Fruit fly (Drosophila melanogaster): ENCODE measurements around the gene Syx17.

Gene Syx17

dm6 chr3L:4363887-4364794, 39.1 kb upstream of the Syx17 start, which contains the start of the genes Cip4 and mRpS6 (continued):
- peak in 1 of 2 experiments; percentile 85 for TF ChIP-seq bsh (GFP tag; optimal IDR thresholded peaks at IDR 0.05)
- TF ChIP-seq CG8924 (tag; optimal IDR thresholded peaks at IDR 0.05): peak; percentile 90
- peak; percentile 47 for TF ChIP-seq CG3065 (GFP tag; optimal IDR thresholded peaks at IDR 0.05)
- peak; percentile 61 for TF ChIP-seq YL-1 (GFP tag; optimal IDR thresholded peaks at IDR 0.05)
- TF ChIP-seq CG8388 (GFP tag; optimal IDR thresholded peaks at IDR 0.05): peak; percentile 78
- TF ChIP-seq chm (GFP tag; IDR thresholded peaks at IDR 0.05): peak; percentile 86
- peak; percentile 52 for TF ChIP-seq CG8281 (tag; optimal IDR thresholded peaks at IDR 0.05)
- peak; percentile 69 for TF ChIP-seq cg (GFP tag; optimal IDR thresholded peaks at IDR 0.05)
- TF ChIP-seq yki (optimal IDR thresholded peaks at IDR 0.05): no peak
- peak; percentile 40; the same call in 2 of the 4 replicates for TF ChIP-seq Gug (GFP tag; IDR thresholded peaks at IDR 0.05)
- TF ChIP-seq tup (GFP tag; optimal IDR thresholded peaks at IDR 0.05): peak; percentile 70
- peak; percentile 53 for TF ChIP-seq CG7987 (GFP tag; optimal IDR thresholded peaks at IDR 0.05)
- peak; percentile 84 for TF ChIP-seq E2f1 (GFP tag; IDR thresholded peaks at IDR 0.05)
- TF ChIP-seq CG5180 (GFP tag; optimal IDR thresholded peaks at IDR 0.05): no peak
- peak; percentile 86 for TF ChIP-seq CG14050 (GFP tag; IDR thresholded peaks at IDR 0.05)
- TF ChIP-seq tll (GFP tag; optimal IDR thresholded peaks at IDR 0.05): no peak
- TF ChIP-seq scrt (GFP tag; optimal IDR thresholded peaks at IDR 0.05): no peak
- TF ChIP-seq CoRest (tag; optimal IDR thresholded peaks at IDR 0.05): peak; percentile 91
- TF ChIP-seq HLH3B (GFP tag; IDR thresholded peaks at IDR 0.05): peak; percentile 70; the same call in 1 of the 2 replicates
- TF ChIP-seq CG12155 (GFP tag; optimal IDR thresholded peaks at IDR 0.05): peak; percentile 72
- TF ChIP-seq CG11093 (GFP tag; IDR thresholded peaks at IDR 0.05): no peak
- no peak for TF ChIP-seq CG8478 (optimal IDR thresholded peaks at IDR 0.05)
- no peak for TF ChIP-seq ERR (GFP tag; optimal IDR thresholded peaks at IDR 0.05)
- no peak for TF ChIP-seq Atf-2 (GFP tag; optimal IDR thresholded peaks at IDR 0.05)
- TF ChIP-seq CG16813 (GFP tag; IDR thresholded peaks at IDR 0.05; ENCODE audit: partially characterized antibody): no peak
- TF ChIP-seq run (tag; optimal IDR thresholded peaks at IDR 0.05): peak; percentile 41
- no peak for TF ChIP-seq repo (GFP tag; optimal IDR thresholded peaks at IDR 0.05)
- TF ChIP-seq tap (tag; optimal IDR thresholded peaks at IDR 0.05): peak; percentile 71
- TF ChIP-seq CG11247 (GFP tag; IDR thresholded peaks at IDR 0.05): peak; percentile 83
- TF ChIP-seq disco-r (GFP tag; optimal IDR thresholded peaks at IDR 0.05): no peak
- TF ChIP-seq CG10431 (GFP tag; optimal IDR thresholded peaks at IDR 0.05): peak; percentile 53
- peak; percentile 86 for TF ChIP-seq unpg (GFP tag; optimal IDR thresholded peaks at IDR 0.05)
- peak; percentile 85 for TF ChIP-seq CG10543 (GFP tag; optimal IDR thresholded peaks at IDR 0.05)
- TF ChIP-seq tna (GFP tag; IDR thresholded peaks at IDR 0.05; ENCODE audit: partially characterized antibody): peak; percentile 48; the same call in 1 of the 2 replicates
- peak; percentile 38 for TF ChIP-seq Bdp1 (GFP tag; optimal IDR thresholded peaks at IDR 0.05)
- peak; percentile 25 for TF ChIP-seq CG3838 (GFP tag; optimal IDR thresholded peaks at IDR 0.05)
- peak; percentile 91 for TF ChIP-seq Ets65A (GFP tag)
- TF ChIP-seq CG2202 (tag; optimal IDR thresholded peaks at IDR 0.05): peak; percentile 18
- TF ChIP-seq Nf-YB (GFP tag; optimal IDR thresholded peaks at IDR 0.05): peak; percentile 51
- no peak for TF ChIP-seq hth (optimal IDR thresholded peaks at IDR 0.05)
- TF ChIP-seq Rx (GFP tag; IDR thresholded peaks at IDR 0.05): peak; percentile 64
- TF ChIP-seq cato (GFP tag; optimal IDR thresholded peaks at IDR 0.05; ENCODE audit: borderline replicate concordance): peak; percentile 35
- TF ChIP-seq CG17359 (tag; optimal IDR thresholded peaks at IDR 0.05): peak; percentile 79
- TF ChIP-seq slp2 (GFP tag; optimal IDR thresholded peaks at IDR 0.05): peak; percentile 40
- no peak for TF ChIP-seq prd (optimal IDR thresholded peaks at IDR 0.05)
- peak; percentile 76 for TF ChIP-seq prd (GFP tag; IDR thresholded peaks at IDR 0.05)
- TF ChIP-seq CG4328 (GFP tag; optimal IDR thresholded peaks at IDR 0.05): no peak
- TF ChIP-seq crp (GFP tag; optimal IDR thresholded peaks at IDR 0.05): peak in 1 of 2 experiments; percentile 87
- TF ChIP-seq zfh1 (GFP tag; IDR thresholded peaks at IDR 0.05): peak; percentile 76
